Worm (Caenorhabditis elegans) whole organism, L2 larva: ENCODE measurements around the gene EGAP1.5.

Experiments used
- C34F6.9 ChIP-seq: fragments of 150-350 bp; optimal IDR thresholded peaks from 2 replicates; lab custom pipeline; 2014; ENCODE audit warnings: missing biosample characterization, missing genetic modification characterization
- F13H6.1 ChIP-seq: sonication (generic microtip); optimal IDR thresholded peaks from 2 replicates; lab custom pipeline; 2016; ENCODE audit warnings: missing genetic modification characterization, missing compliant biosample characterization
- alr-1 ChIP-seq: fragments of 150-350 bp; optimal IDR thresholded peaks from 2 replicates; lab custom pipeline; 2014; ENCODE audit warnings: missing biosample characterization, missing genetic modification characterization
- ama-1 ChIP-seq: fragments of 150-350 bp; optimal IDR thresholded peaks from 2 replicates; lab custom pipeline; 2018; ENCODE audit warnings: inconsistent platforms
- ceh-16 ChIP-seq: fragments of 150-350 bp; optimal IDR thresholded peaks from 2 replicates; lab custom pipeline; 2014; ENCODE audit warnings: missing biosample characterization, missing genetic modification characterization
- crh-2 ChIP-seq: sonication (generic microtip); optimal IDR thresholded peaks from 2 replicates; lab custom pipeline; 2017; ENCODE audit warnings: missing biosample characterization, missing genetic modification characterization
- dmd-4 ChIP-seq: sonication (generic microtip); optimal IDR thresholded peaks from 2 replicates; lab custom pipeline; 2017; ENCODE audit warnings: missing biosample characterization, missing genetic modification characterization
- egl-27 ChIP-seq: sonication (generic microtip); optimal IDR thresholded peaks from 3 replicates; lab custom pipeline; 2017; ENCODE audit warnings: missing biosample characterization, missing genetic modification reagents, missing genetic modification characterization
- elt-1 ChIP-seq: fragments of 150-350 bp; optimal IDR thresholded peaks from 2 replicates; lab custom pipeline; 2014; ENCODE audit warnings: missing biosample characterization, missing genetic modification characterization
- elt-3 ChIP-seq: sonication (generic microtip); optimal IDR thresholded peaks from 2 replicates; lab custom pipeline; 2017; ENCODE audit warnings: missing biosample characterization, missing genetic modification characterization
- fos-1 ChIP-seq: fragments of 150-350 bp; optimal IDR thresholded peaks from 2 replicates; lab custom pipeline; 2014; ENCODE audit warnings: missing biosample characterization, missing genetic modification characterization
- gmeb-1 ChIP-seq: fragments of 150-350 bp; optimal IDR thresholded peaks from 2 replicates; lab custom pipeline; 2014; ENCODE audit warnings: missing biosample characterization, missing genetic modification characterization
- lin-11 ChIP-seq: fragments of 150-350 bp; sonication (generic microtip); optimal IDR thresholded peaks from 2 replicates; lab custom pipeline; 2014; ENCODE audit warnings: missing biosample characterization, missing genetic modification characterization, inconsistent platforms, mixed read lengths
- lin-13 ChIP-seq: fragments of 150-350 bp; optimal IDR thresholded peaks from 2 replicates; lab custom pipeline; 2014; ENCODE audit warnings: missing biosample characterization, missing genetic modification reagents, missing genetic modification characterization
- lin-39 ChIP-seq: fragments of 150-350 bp; optimal IDR thresholded peaks from 2 replicates; lab custom pipeline; 2014; ENCODE audit warnings: missing biosample characterization, missing genetic modification reagents, missing genetic modification characterization
- lsy-2 ChIP-seq, 2 experiments: fragments of 150-350 bp in 1 of 2; sonication (generic microtip) in 1 of 2; optimal IDR thresholded peaks; 2 replicates each; lab custom pipeline; 2014 to 2017; ENCODE audit warnings: missing biosample characterization in 2 of 2, missing genetic modification characterization in 2 of 2
- mab-5 ChIP-seq: fragments of 150-350 bp; optimal IDR thresholded peaks from 2 replicates; lab custom pipeline; 2014; ENCODE audit warnings: missing biosample characterization, missing genetic modification characterization
- mbf-1 ChIP-seq: sonication (generic microtip); optimal IDR thresholded peaks from 2 replicates; lab custom pipeline; 2017; ENCODE audit warnings: missing biosample characterization, missing genetic modification characterization
- mdl-1 ChIP-seq, 2 experiments: fragments of 150-350 bp in 1 of 2; sonication (generic microtip) in 1 of 2; optimal IDR thresholded peaks; 2 replicates each; lab custom pipeline; 2017; ENCODE audit warnings: missing biosample characterization in 2 of 2, missing genetic modification characterization in 2 of 2
- nhr-10 ChIP-seq: sonication (generic microtip); optimal IDR thresholded peaks from 2 replicates; lab custom pipeline; 2017; ENCODE audit warnings: missing biosample characterization, missing genetic modification characterization
- nhr-12 ChIP-seq: fragments of 150-350 bp; optimal IDR thresholded peaks from 2 replicates; lab custom pipeline; 2014; ENCODE audit warnings: missing biosample characterization, missing genetic modification characterization
- nhr-129 ChIP-seq: fragments of 150-350 bp; optimal IDR thresholded peaks from 2 replicates; lab custom pipeline; 2014; ENCODE audit warnings: missing biosample characterization, missing genetic modification characterization
- nhr-237 ChIP-seq: fragments of 150-350 bp; optimal IDR thresholded peaks from 2 replicates; lab custom pipeline; 2014; ENCODE audit warnings: missing biosample characterization, missing genetic modification characterization
- nhr-25 ChIP-seq: fragments of 150-350 bp; sonication (generic microtip); optimal IDR thresholded peaks from 3 replicates; lab custom pipeline; 2014; ENCODE audit warnings: missing biosample characterization, missing genetic modification characterization
- nhr-6 ChIP-seq: fragments of 150-350 bp; optimal IDR thresholded peaks from 2 replicates; lab custom pipeline; 2014; ENCODE audit warnings: missing biosample characterization, missing genetic modification characterization
- nhr-77 ChIP-seq: fragments of 150-350 bp; optimal IDR thresholded peaks from 2 replicates; lab custom pipeline; 2014; ENCODE audit warnings: missing biosample characterization, missing genetic modification characterization
- peb-1 ChIP-seq: fragments of 150-350 bp; optimal IDR thresholded peaks from 2 replicates; lab custom pipeline; 2014; ENCODE audit warnings: missing biosample characterization, missing genetic modification characterization
- sma-3 ChIP-seq: sonication (generic microtip); optimal IDR thresholded peaks from 2 replicates; lab custom pipeline; 2016; ENCODE audit warnings: missing genetic modification reagents, missing genetic modification characterization, missing compliant biosample characterization
- sma-9 ChIP-seq, 2 experiments: fragments of 150-350 bp in 1 of 2; sonication (generic microtip) in 1 of 2; optimal IDR thresholded peaks; 2 replicates each; lab custom pipeline; 2014 to 2016; ENCODE audit warnings: missing genetic modification characterization in 2 of 2, mild to moderate bottlenecking in 1 of 2, missing biosample characterization in 1 of 2, missing compliant biosample characterization in 1 of 2, missing genetic modification reagents in 1 of 2, moderate library complexity in 1 of 2
- unc-39 ChIP-seq: fragments of 150-350 bp; optimal IDR thresholded peaks from 2 replicates; lab custom pipeline; 2014; ENCODE audit warnings: missing biosample characterization, missing genetic modification characterization
- unc-55 ChIP-seq: fragments of 150-350 bp; sonication (generic microtip); optimal IDR thresholded peaks from 3 replicates; lab custom pipeline; 2014; ENCODE audit warnings: missing biosample characterization, missing genetic modification reagents, missing genetic modification characterization
- zag-1 ChIP-seq: fragments of 150-350 bp; optimal IDR thresholded peaks from 2 replicates; lab custom pipeline; 2014; ENCODE audit warnings: missing biosample characterization, missing genetic modification characterization
- ztf-4 ChIP-seq: fragments of 150-350 bp; optimal IDR thresholded peaks from 2 replicates; lab custom pipeline; 2014; ENCODE audit warnings: missing biosample characterization, missing genetic modification characterization

The EGAP1.5 gene

DNA sequence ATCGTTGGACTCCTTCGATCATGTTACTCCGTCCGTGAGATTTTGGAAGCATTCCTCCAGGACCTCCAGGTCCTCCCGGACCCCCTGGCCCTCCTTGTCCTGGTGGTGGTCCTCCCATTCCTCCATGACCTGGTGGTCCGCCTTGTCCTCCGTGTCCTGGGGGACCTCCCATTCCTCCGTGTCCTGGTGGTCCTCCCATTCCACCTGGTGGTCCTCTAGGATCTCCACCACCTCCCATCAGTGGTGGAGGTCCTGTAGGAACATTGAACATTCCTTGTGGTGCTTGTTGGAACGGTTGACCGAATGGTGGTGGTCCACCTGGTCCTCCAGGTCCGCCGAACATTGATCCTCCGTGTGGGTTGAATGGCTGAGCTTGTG is 22.4 kb downstream of the EGAP1.5 start:
- TF ChIP-seq lin-39 = no peak
- TF ChIP-seq ztf-4 (tag; lab: Kevin White, UChicago) = no peak
- TF ChIP-seq sma-9 (GFP tag; optimal IDR thresholded peaks at IDR 0.05; lab: Kevin White, UChicago) = no peak
- TF ChIP-seq sma-9 (tag; optimal IDR thresholded peaks at IDR 0.05; lab: Kevin White, UChicago) = no peak
- TF ChIP-seq unc-39 (tag; lab: Kevin White, UChicago) = no peak
- TF ChIP-seq fos-1 (tag; lab: Kevin White, UChicago) = no peak
- TF ChIP-seq alr-1 (tag; lab: Kevin White, UChicago) = no peak

DNA sequence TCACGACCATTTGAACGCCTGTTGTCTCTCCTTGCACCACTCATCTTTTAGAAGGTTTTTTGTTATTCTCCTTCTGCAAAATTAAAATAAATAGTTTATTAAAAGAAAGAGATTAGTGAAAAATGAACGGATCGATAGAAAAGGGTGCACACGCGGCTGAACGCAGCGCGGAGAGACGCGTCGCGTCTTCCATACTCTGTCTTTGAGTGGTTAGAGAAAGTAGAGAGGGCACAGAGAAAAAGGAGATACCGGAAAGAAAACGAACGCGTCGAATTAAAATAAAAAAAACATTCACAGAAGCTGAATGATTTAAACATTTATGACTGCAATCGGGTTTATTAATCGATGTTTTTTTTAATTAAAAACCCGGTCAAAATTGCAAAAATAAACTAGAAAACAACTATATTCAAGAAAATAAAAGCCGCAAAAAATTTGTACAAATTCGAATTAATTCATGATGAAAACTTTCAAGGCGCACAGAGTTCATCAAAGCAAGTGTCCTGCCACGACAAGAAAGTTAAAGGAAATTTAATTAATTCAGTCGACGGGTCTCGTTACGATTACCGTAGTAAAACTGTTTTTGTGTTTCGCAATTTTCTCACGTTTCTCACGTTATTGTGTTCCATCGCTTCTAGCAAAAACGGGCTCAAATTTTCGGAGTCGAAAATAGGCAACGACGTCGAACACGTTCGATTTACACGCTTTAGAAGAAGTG is 26.8 kb downstream of the EGAP1.5 start, which contains the start of the genes nono-1 and nop-1:
TSS of gene nono-1 (minus strand) at position 75 of the 715 bp plus-strand sequence.
TSS of gene nop-1 (plus strand) at position 551 of the 715 bp plus-strand sequence.
- TF ChIP-seq gmeb-1 (tag; lab: Kevin White, UChicago) (no peak), ceh-16 (tag; lab: Kevin White, UChicago) (no peak), lin-11 (tag; lab: Kevin White, UChicago) (no peak), peb-1 (no peak), lin-13 (GFP tag; lab: Kevin White, UChicago) (peak; percentile 5), nhr-237 (tag; lab: Kevin White, UChicago) (no peak), mab-5 (tag; lab: Kevin White, UChicago) (no peak), lin-39 (no peak), dmd-4 (tag; lab: Kevin White, UChicago) (no peak), alr-1 (tag; lab: Kevin White, UChicago) (no peak), egl-27 (tag; lab: Kevin White, UChicago) (no peak), lsy-2 (tag; optimal IDR thresholded peaks at IDR 0.05; lab: Kevin White, UChicago) (peak in 1 of 2 experiments; percentile 37), unc-39 (tag; lab: Kevin White, UChicago) (no peak), C34F6.9 (peak; percentile 58), mdl-1 (tag; optimal IDR thresholded peaks at IDR 0.05; lab: Kevin White, UChicago) (no peak), elt-3 (tag; lab: Kevin White, UChicago) (no peak), ama-1 (peak; percentile 10), nhr-25 (no peak), nhr-77 (tag; lab: Kevin White, UChicago) (no peak), unc-55 (GFP tag; lab: Kevin White, UChicago) (peak; percentile 59), sma-3 (GFP tag; lab: Kevin White, UChicago) (no peak)

DNA sequence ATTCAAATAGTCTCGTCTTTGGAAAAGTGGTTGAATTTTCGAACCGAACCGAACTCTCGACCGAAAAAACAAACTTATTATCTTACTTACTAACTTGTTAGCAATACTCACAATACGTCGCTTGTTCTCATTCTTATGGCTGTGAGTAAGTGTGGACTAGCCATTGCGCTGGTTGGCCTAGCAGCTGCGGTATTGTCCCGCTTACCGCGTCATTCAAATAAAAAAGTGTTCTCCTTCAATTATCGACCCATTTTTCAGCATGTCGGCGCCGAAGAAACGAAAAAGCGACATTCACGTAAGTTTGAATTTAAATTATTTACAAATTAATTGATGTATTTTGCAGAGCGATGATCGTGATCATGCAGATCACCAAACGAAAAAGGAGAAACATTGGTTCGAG is 27.5 kb downstream of the EGAP1.5 start:
- TF ChIP-seq lsy-2 (tag; optimal IDR thresholded peaks at IDR 0.05; lab: Kevin White, UChicago) = peak in 1 of 2 experiments; percentile 7
- no peak for TF ChIP-seq nhr-10 (tag; lab: Kevin White, UChicago)
- peak; percentile 13 for TF ChIP-seq fos-1 (tag; lab: Kevin White, UChicago)
- no peak for TF ChIP-seq crh-2
- TF ChIP-seq nhr-6 (tag; lab: Kevin White, UChicago) = no peak
- TF ChIP-seq elt-3 (tag; lab: Kevin White, UChicago) = no peak
- peak; percentile 0 for TF ChIP-seq unc-55 (GFP tag; lab: Kevin White, UChicago)

DNA sequence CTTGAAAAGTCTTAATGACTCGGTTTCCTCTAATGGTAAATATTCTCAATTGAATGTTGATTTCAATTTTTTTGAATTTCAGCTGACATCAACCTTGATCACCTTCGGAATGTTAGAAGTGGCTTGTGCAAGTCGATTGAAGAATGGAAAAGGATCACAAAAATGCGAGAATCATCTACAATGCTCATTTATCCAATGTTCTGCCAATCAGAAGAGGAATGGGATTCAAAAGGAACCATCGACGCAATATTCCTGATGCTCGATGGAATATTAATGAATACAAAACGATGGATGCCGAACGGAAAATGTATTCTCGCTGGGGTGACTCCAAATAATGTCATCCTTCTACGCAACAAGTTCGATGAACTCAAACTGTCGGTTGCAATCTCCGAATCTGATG is 30.0 kb downstream of the EGAP1.5 start:
- TF ChIP-seq nhr-129 = no peak
- no peak for TF ChIP-seq elt-1
- TF ChIP-seq nhr-12 (tag; lab: Kevin White, UChicago) = no peak
- TF ChIP-seq fos-1 (tag; lab: Kevin White, UChicago) = no peak
- TF ChIP-seq mbf-1 (tag; lab: Kevin White, UChicago) = no peak
- no peak for TF ChIP-seq sma-3 (GFP tag; lab: Kevin White, UChicago)
- TF ChIP-seq zag-1 = no peak
- no peak for TF ChIP-seq unc-55 (GFP tag; lab: Kevin White, UChicago)

DNA sequence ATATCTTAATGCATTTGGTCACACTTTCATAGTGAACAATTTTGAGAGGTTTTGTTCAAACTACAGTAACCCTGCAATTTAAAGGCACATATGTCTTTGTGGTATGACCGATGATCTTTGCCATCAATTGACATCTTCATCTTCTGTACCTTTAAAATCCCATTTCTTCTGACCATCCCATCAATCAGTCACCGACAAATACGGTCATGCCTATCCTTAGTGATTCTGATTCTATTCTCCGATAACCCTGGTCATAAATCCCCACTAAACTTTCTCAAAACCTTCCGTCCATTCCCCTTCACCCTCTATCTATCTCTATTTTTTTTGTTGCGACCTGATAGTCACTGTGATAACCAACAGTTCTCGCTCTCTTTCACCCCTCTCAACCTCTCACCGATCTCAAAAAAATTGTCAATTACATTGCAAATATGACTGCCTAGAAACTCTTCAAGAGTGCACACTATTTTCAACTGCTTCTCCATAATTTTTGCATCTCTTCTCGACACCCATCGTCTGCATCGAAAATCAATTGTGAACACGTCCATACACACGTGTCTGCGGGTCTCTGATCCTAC is 32.6 kb downstream of the EGAP1.5 start:
- TF ChIP-seq fos-1 (tag; lab: Kevin White, UChicago) = peak; percentile 41
- peak; percentile 6 for TF ChIP-seq nhr-129
- peak; percentile 51 for TF ChIP-seq ceh-16 (tag; lab: Kevin White, UChicago)
- TF ChIP-seq F13H6.1 = peak; percentile 11
- TF ChIP-seq nhr-25 = no peak
- TF ChIP-seq, all 48 proteins: peak for 4
